Worm (Caenorhabditis elegans) whole organism, early embryonic: Measurements from ENCODE around the gene W10G11.19.

Experiments used
- B0310.2 ChIP-seq: sonication (generic microtip); optimal IDR thresholded peaks from 2 replicates; lab custom pipeline; 2016; ENCODE audit warnings: mild to moderate bottlenecking, missing genetic modification characterization, missing compliant biosample characterization
- ama-1 ChIP-seq: fragments of 150-350 bp; optimal IDR thresholded peaks from 2 replicates; lab custom pipeline; 2014
- ceh-36 ChIP-seq: sonication (generic microtip); optimal IDR thresholded peaks from 2 replicates; lab custom pipeline; 2016; ENCODE audit warnings: missing genetic modification characterization, inconsistent platforms, missing compliant biosample characterization
- hmbx-1 ChIP-seq: sonication (generic microtip); optimal IDR thresholded peaks from 2 replicates; lab custom pipeline; 2016; ENCODE audit warnings: mild to moderate bottlenecking, missing genetic modification characterization, missing compliant biosample characterization
- hmg-4 ChIP-seq: fragments of 200-800 bp; sonication (Bioruptor generic); optimal IDR thresholded peaks from 2 replicates; lab custom pipeline; 2018; ENCODE audit warnings: mild to moderate bottlenecking, missing genetic modification characterization, missing compliant biosample characterization
- sea-1 ChIP-seq: fragments of 200-800 bp; sonication (Bioruptor generic); conservative IDR thresholded peaks from 2 replicates; pipeline ENCODE4 v1.3.6; 2022; ENCODE audit warnings: missing genetic modification characterization, missing compliant biosample characterization
- tra-4 ChIP-seq: sonication (generic microtip); optimal IDR thresholded peaks from 2 replicates; lab custom pipeline; 2017; ENCODE audit warnings: missing genetic modification characterization, missing compliant biosample characterization

- no peak for TF ChIP-seq B0310.2 (tag; lab: Kevin White, UChicago)
- TF ChIP-seq ama-1, result no peak
- TF ChIP-seq sea-1 (GFP tag; lab: Robert Waterston, UW), result no peak
- no peak for TF ChIP-seq hmg-4 (GFP tag; lab: Kevin White, UChicago)
- TF ChIP-seq ceh-36 (tag; lab: Kevin White, UChicago), result no peak
- TF ChIP-seq tra-4 (tag; lab: Kevin White, UChicago), result no peak
- no peak for TF ChIP-seq hmbx-1 (tag; lab: Kevin White, UChicago)
Observed at ce11 chrII:3524097-3524496, 26.4 kb upstream of the W10G11.19 start, which contains the start of gene col-72.
